Worm (Caenorhabditis elegans): ENCODE data around the gene C03A3.1.

ce11 chrX:11257071-11257470, at the start of gene C03A3.1:
- no peak for TF ChIP-seq W03F9.2 (tag; optimal IDR thresholded peaks at IDR 0.05)
- TF ChIP-seq dao-5 (tag; optimal IDR thresholded peaks at IDR 0.05) = no peak
